Worm (Caenorhabditis elegans) whole organism, L4 larva: ENCODE data around the gene T19C3.4.

Source experiments
- Y105C5A.15 ChIP-seq: fragments of 200-800 bp; sonication (Bioruptor generic); IDR thresholded peaks from 2 replicates; pipeline ENCODE4 v1.3.6; 2022; ENCODE audit warnings: missing genetic modification characterization, missing compliant biosample characterization
- aha-1 ChIP-seq: fragments of 150-350 bp; peaks from one replicate; lab custom pipeline; 2014; ENCODE audit warnings: missing biosample characterization, missing genetic modification characterization
- ceh-62 ChIP-seq: sonication (generic microtip); optimal IDR thresholded peaks from 2 replicates; lab custom pipeline; 2017; ENCODE audit warnings: missing biosample characterization, missing genetic modification characterization
- daf-12 ChIP-seq: fragments of 150-350 bp; optimal IDR thresholded peaks from 2 replicates; lab custom pipeline; 2014; ENCODE audit warnings: missing biosample characterization, missing genetic modification reagents, missing genetic modification characterization
- dpl-1 ChIP-seq: fragments of 150-350 bp; optimal IDR thresholded peaks from 2 replicates; lab custom pipeline; 2014; ENCODE audit warnings: missing biosample characterization, missing genetic modification reagents, missing genetic modification characterization
- egl-27 ChIP-seq: sonication (generic microtip); optimal IDR thresholded peaks from 3 replicates; lab custom pipeline; 2017; ENCODE audit warnings: missing biosample characterization, missing genetic modification reagents, missing genetic modification characterization
- gei-8 ChIP-seq: fragments of 200-800 bp; sonication (Bioruptor generic); optimal IDR thresholded peaks from 2 replicates; lab custom pipeline; 2018; ENCODE audit warnings: mild to moderate bottlenecking, missing genetic modification characterization, missing compliant biosample characterization
- lin-1 ChIP-seq: fragments of 200-800 bp; sonication (Bioruptor generic); IDR thresholded peaks from 2 replicates; pipeline ENCODE4 v1.3.6; 2022; ENCODE audit warnings: missing genetic modification reagents, missing genetic modification characterization, missing compliant biosample characterization
- pha-4 ChIP-seq, 2 experiments: fragments of 150-350 bp in 1 of 2; fragments of 200-800 bp in 1 of 2; sonication (Bioruptor generic) in 1 of 2; IDR thresholded peaks in 1 of 2; optimal IDR thresholded peaks in 1 of 2; 2 replicates each; pipeline versions ENCODE4 v1.3.6 to Lab custom; 2014 to 2022; ENCODE audit warnings: missing genetic modification characterization in 2 of 2, missing genetic modification reagents in 2 of 2, missing biosample characterization in 1 of 2, missing compliant biosample characterization in 1 of 2
- snpc-4 ChIP-seq: fragments of 150-350 bp; optimal IDR thresholded peaks from 2 replicates; lab custom pipeline; 2014; ENCODE audit warnings: missing biosample characterization, missing genetic modification characterization

- TF ChIP-seq pha-4 (GFP tag; IDR thresholded peaks at IDR 0.05; lab: Robert Waterston, UW) (no peak), pha-4 (tag; optimal IDR thresholded peaks at IDR 0.05; lab: Kevin White, UChicago) (no peak), gei-8 (no peak), aha-1 (tag; lab: Kevin White, UChicago) (no peak), ceh-62 (tag; lab: Kevin White, UChicago) (no peak), lin-1 (no peak), snpc-4 (tag; lab: Kevin White, UChicago) (no peak), egl-27 (tag; lab: Kevin White, UChicago) (no peak), dpl-1 (GFP tag; lab: Kevin White, UChicago) (no peak), daf-12 (tag; lab: Kevin White, UChicago) (no peak), Y105C5A.15 (GFP tag; lab: Robert Waterston, UW) (no peak)
Measured at ce11 chrIII:598687-599086, 21.4 kb downstream of the T19C3.4 start, which contains the start of gene Y55B1AR.2.
